Fruit fly (Drosophila melanogaster) whole organism, embryonic: Measurements from ENCODE around the gene CG33110.

Experiments used
- CG11504 ChIP-seq: fragments of 200-800 bp; sonication (Bioruptor generic); optimal IDR thresholded peaks from 3 replicates; lab custom pipeline; 2019; ENCODE audit warnings: missing biosample characterization, mild to moderate bottlenecking, missing genetic modification characterization, moderate library complexity
- CG11723 ChIP-seq: fragments of 200-800 bp; sonication (Bioruptor generic); optimal IDR thresholded peaks from 2 replicates; lab custom pipeline; 2017; ENCODE audit warnings: missing biosample characterization, mild to moderate bottlenecking, missing genetic modification characterization
- CG13424 ChIP-seq: fragments of 200-800 bp; sonication (Bioruptor generic); optimal IDR thresholded peaks from 2 replicates; lab custom pipeline; 2019; ENCODE audit warnings: missing biosample characterization, mild to moderate bottlenecking, missing genetic modification characterization, moderate library complexity
- CG4328 ChIP-seq: fragments of 200-800 bp; sonication (Bioruptor generic); optimal IDR thresholded peaks from 3 replicates; lab custom pipeline; 2017; ENCODE audit warnings: missing biosample characterization, missing genetic modification reagents, missing genetic modification characterization
- CG4404 ChIP-seq: fragments of 200-800 bp; sonication (Bioruptor generic); IDR thresholded peaks from 2 replicates; pipeline ENCODE4 v1.3.6; 2022; ENCODE audit warnings: missing biosample characterization, missing genetic modification characterization
- CG9609 ChIP-seq: fragments of 200-800 bp; sonication (Bioruptor generic); optimal IDR thresholded peaks from 3 replicates; lab custom pipeline; 2016; ENCODE audit warnings: missing biosample characterization, missing genetic modification characterization
- Jarid2 ChIP-seq: fragments of 200-800 bp; sonication (Bioruptor generic); optimal IDR thresholded peaks from 3 replicates; lab custom pipeline; 2017; ENCODE audit warnings: mild to moderate bottlenecking, missing biosample characterization, missing genetic modification reagents, missing genetic modification characterization
- fd102C ChIP-seq: fragments of 200-800 bp; sonication (Bioruptor generic); optimal IDR thresholded peaks from 2 replicates; lab custom pipeline; 2018; ENCODE audit warnings: missing biosample characterization, mild to moderate bottlenecking, missing genetic modification characterization, moderate library complexity
- fru ChIP-seq: fragments of >200 bp; optimal IDR thresholded peaks from 2 replicates; lab custom pipeline; 2017
- kah ChIP-seq: fragments of 200-800 bp; sonication (Bioruptor generic); optimal IDR thresholded peaks from 2 replicates; lab custom pipeline; 2018; ENCODE audit warnings: missing biosample characterization, mild to moderate bottlenecking, missing genetic modification characterization
- ken ChIP-seq: fragments of 200-800 bp; sonication (Bioruptor generic); IDR thresholded peaks from 3 replicates; pipeline ENCODE4 v1.3.6; 2022; ENCODE audit warnings: missing biosample characterization, missing genetic modification characterization
- psq ChIP-seq: fragments of 200-800 bp; sonication (Bioruptor generic); optimal IDR thresholded peaks from 2 replicates; lab custom pipeline; 2017; ENCODE audit warnings: missing biosample characterization, missing genetic modification characterization
- schlank ChIP-seq: fragments of 200-800 bp; sonication (Bioruptor generic); optimal IDR thresholded peaks from 2 replicates; lab custom pipeline; 2018; ENCODE audit warnings: missing biosample characterization, mild to moderate bottlenecking, missing genetic modification characterization

DNA sequence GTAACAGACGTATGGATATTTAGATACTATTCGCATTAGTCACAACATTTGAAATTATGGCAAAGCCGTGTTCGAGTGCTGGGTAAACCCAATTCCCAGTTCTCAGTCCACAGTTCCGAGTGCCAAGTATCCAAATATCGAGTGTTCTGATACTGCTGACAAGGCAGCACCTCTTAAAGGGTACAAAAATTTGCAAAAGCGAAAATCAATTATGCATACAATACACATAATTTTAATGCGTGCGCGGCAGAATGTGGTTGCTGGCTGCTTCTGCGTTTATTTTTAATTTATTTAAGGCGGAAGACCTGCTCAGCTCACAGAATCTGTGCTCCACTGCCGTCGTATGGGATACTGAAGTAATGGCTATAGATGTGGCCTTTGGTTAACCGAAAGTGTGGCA lies 17.3 kb upstream of the CG33110 start:
- TF ChIP-seq kah (no peak), CG13424 (no peak), CG11504 (no peak), Jarid2 (GFP tag; lab: Kevin White, UChicago) (no peak), CG11723 (GFP tag; lab: Kevin White, UChicago) (no peak), ken (GFP tag; lab: Robert Waterston, UW) (no peak), CG4404 (GFP tag; lab: Robert Waterston, UW) (no peak), psq (no peak), fd102C (GFP tag; lab: Kevin White, UChicago) (no peak), CG4328 (no peak), CG9609 (GFP tag; lab: Kevin White, UChicago) (no peak), schlank (tag; lab: Kevin White, UChicago) (no peak), fru (lab: Kevin White, UChicago) (no peak)
